Fruit fly (Drosophila melanogaster) ovary, adult (tissue): ENCODE results near the gene CG31226.

Source experiments
- CG17801 ChIP-seq: fragments of 200-800 bp; optimal IDR thresholded peaks from 2 replicates; lab custom pipeline; 2019; ENCODE audit warnings: missing biosample characterization, mild to moderate bottlenecking, missing genetic modification characterization, moderate library complexity; ENCODE audit not compliant: partially characterized antibody

CG31226 gene

DNA sequence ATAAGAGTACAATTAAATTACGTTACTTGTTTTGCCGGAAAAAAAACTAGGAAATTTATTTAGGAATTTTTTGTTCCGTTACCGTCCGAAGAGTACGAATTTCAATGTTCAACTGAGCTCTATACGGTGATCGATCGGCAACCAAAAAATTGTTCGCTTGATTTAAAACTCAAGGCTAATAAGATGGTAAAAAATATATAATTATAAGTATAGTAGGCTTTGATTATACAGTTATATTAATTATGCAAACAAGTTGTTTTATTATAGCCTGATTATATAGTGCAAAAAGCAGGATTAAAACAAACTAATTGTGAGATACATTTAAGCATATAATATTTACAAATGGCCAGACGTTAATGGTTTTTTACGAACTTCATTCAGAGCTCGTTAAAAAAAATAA is at the start of gene CG31226:
Gene CG31226, minus strand, starts transcription at position 101 of the 400 bp plus-strand sequence.
- no peak for TF ChIP-seq CG17801 (GFP tag; lab: Kevin White, UChicago)

DNA sequence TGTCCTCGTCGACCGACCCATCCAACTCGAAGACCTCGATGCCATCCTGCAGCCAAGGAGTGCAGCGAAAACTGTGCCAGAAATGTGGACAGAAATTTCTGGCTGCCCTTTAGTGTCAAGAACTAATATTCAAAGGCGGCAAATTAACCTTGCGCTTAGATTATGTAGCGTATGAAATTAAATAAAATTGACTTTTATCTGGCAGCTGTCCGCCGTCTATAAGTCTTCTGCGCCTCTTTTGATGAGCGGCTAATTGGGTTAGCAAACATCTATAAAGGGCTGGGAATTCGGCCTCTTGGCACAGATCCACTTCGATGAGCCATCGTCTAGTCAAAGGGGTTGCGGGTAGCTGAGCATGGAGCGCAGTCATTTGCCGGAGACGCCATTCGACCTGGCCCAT is 47.5 kb upstream of the CG31226 start, which contains the start of gene Rh2:
Gene Rh2, plus strand, starts transcription at position 301 of the 400 bp plus-strand sequence.
- no peak for TF ChIP-seq CG17801 (GFP tag; lab: Kevin White, UChicago)

- TF ChIP-seq CG17801 (GFP tag; lab: Kevin White, UChicago): no peak
These were observed 46.2 kb upstream of the CG31226 start, which contains the start of gene CG14297 for dm6 chr3R:18897821-18898220. Gene CG14297 (plus strand): TSS chr3R:18898121.

- no peak for TF ChIP-seq CG17801 (GFP tag; lab: Kevin White, UChicago)
These were observed 43.6 kb upstream of the CG31226 start for dm6 chr3R:18895227-18895626.

- TF ChIP-seq CG17801 (GFP tag; lab: Kevin White, UChicago): no peak
These were observed 23.6 kb upstream of the CG31226 start, which contains the start of gene CG14298 for dm6 chr3R:18875228-18875627. Gene CG14298 (plus strand): TSS chr3R:18875528.

dm6 chr3R:18849148-18849547 is 2.5 kb downstream of the CG31226 start, which contains the start of gene Octalpha2R:
Gene Octalpha2R (minus strand): TSS chr3R:18849224.
- TF ChIP-seq CG17801 (GFP tag; lab: Kevin White, UChicago): no peak

dm6 chr3R:18804278-18804903 is 47.2 kb downstream of the CG31226 start:
- no peak for TF ChIP-seq CG17801 (GFP tag; lab: Kevin White, UChicago)
